Fruit fly (Drosophila melanogaster) whole organism, embryonic: ENCODE results near the gene CG3909.

Experiments
- Bdp1 ChIP-seq: fragments of 200-800 bp; sonication (Bioruptor generic); optimal IDR thresholded peaks from 3 replicates; lab custom pipeline; 2016; ENCODE audit warnings: missing biosample characterization, missing genetic modification characterization
- CG10274 ChIP-seq: fragments of 200-800 bp; sonication (Bioruptor generic); optimal IDR thresholded peaks from 3 replicates; lab custom pipeline; 2017; ENCODE audit warnings: missing biosample characterization, mild to moderate bottlenecking, missing genetic modification characterization
- CG11504 ChIP-seq: fragments of 200-800 bp; sonication (Bioruptor generic); optimal IDR thresholded peaks from 3 replicates; lab custom pipeline; 2019; ENCODE audit warnings: missing biosample characterization, mild to moderate bottlenecking, missing genetic modification characterization, moderate library complexity
- CG12659 ChIP-seq: fragments of 200-800 bp; sonication (Bioruptor generic); optimal IDR thresholded peaks from 3 replicates; lab custom pipeline; 2017; ENCODE audit warnings: mild to moderate bottlenecking, missing biosample characterization, missing genetic modification reagents, missing genetic modification characterization
- CG12942 ChIP-seq: fragments of 200-800 bp; sonication (Bioruptor generic); optimal IDR thresholded peaks from 3 replicates; lab custom pipeline; 2016; ENCODE audit warnings: missing biosample characterization, missing genetic modification characterization
- CG13424 ChIP-seq: fragments of 200-800 bp; sonication (Bioruptor generic); optimal IDR thresholded peaks from 2 replicates; lab custom pipeline; 2019; ENCODE audit warnings: missing biosample characterization, mild to moderate bottlenecking, missing genetic modification characterization, moderate library complexity
- CG15011 ChIP-seq: fragments of 200-800 bp; sonication (Bioruptor generic); optimal IDR thresholded peaks from 3 replicates; lab custom pipeline; 2018; ENCODE audit warnings: missing biosample characterization, mild to moderate bottlenecking, missing genetic modification characterization
- CG15514 ChIP-seq: fragments of 200-800 bp; sonication (Bioruptor generic); optimal IDR thresholded peaks from 3 replicates; lab custom pipeline; 2017; ENCODE audit warnings: missing biosample characterization, missing genetic modification characterization, mild to moderate bottlenecking, moderate library complexity, missing genetic modification reagents
- CG17359 ChIP-seq: fragments of 200-800 bp; sonication (Bioruptor generic); optimal IDR thresholded peaks from 3 replicates; lab custom pipeline; 2018; ENCODE audit warnings: missing biosample characterization, mild to moderate bottlenecking, missing genetic modification characterization, moderate library complexity
- CG18599 ChIP-seq: fragments of 200-800 bp; sonication (Bioruptor generic); optimal IDR thresholded peaks from 3 replicates; lab custom pipeline; 2017; ENCODE audit warnings: missing biosample characterization, missing genetic modification characterization, mild to moderate bottlenecking, moderate library complexity, missing genetic modification reagents
- CG2889 ChIP-seq: fragments of 200-800 bp; sonication (Bioruptor generic); IDR thresholded peaks from 3 replicates; pipeline ENCODE4 v1.3.6; 2022; ENCODE audit warnings: missing biosample characterization, missing genetic modification characterization
- CG32532 ChIP-seq: fragments of 200-800 bp; sonication (Bioruptor generic); IDR thresholded peaks from 2 replicates; pipeline ENCODE4 v1.3.6; 2022; ENCODE audit warnings: missing biosample characterization, missing genetic modification characterization
- CG33213 ChIP-seq: fragments of 200-800 bp; sonication (Bioruptor generic); optimal IDR thresholded peaks from 3 replicates; lab custom pipeline; 2016; ENCODE audit warnings: missing biosample characterization, missing genetic modification characterization
- CG34224 ChIP-seq: fragments of 200-800 bp; sonication (Bioruptor generic); IDR thresholded peaks from 3 replicates; pipeline ENCODE4 v1.3.6; 2022; ENCODE audit warnings: missing biosample characterization, missing genetic modification characterization; ENCODE audit not compliant: partially characterized antibody
- CG43689 ChIP-seq: fragments of 200-800 bp; sonication (Bioruptor generic); IDR thresholded peaks from 2 replicates; pipeline ENCODE4 v1.3.6; 2022; ENCODE audit warnings: missing biosample characterization, missing genetic modification characterization
- CG4707 ChIP-seq: fragments of 200-800 bp; sonication (Bioruptor generic); optimal IDR thresholded peaks from 2 replicates; lab custom pipeline; 2018; ENCODE audit warnings: missing biosample characterization, mild to moderate bottlenecking, missing genetic modification characterization, moderate library complexity
- CG9727 ChIP-seq: fragments of 200-800 bp; sonication (Bioruptor generic); optimal IDR thresholded peaks from 3 replicates; lab custom pipeline; 2017; ENCODE audit warnings: missing biosample characterization, mild to moderate bottlenecking, missing genetic modification characterization
- Dp ChIP-seq: fragments of 200-800 bp; sonication (Bioruptor generic); optimal IDR thresholded peaks from 2 replicates; lab custom pipeline; 2018; ENCODE audit warnings: missing biosample characterization, mild to moderate bottlenecking, missing genetic modification characterization, moderate library complexity
- Fer2 ChIP-seq: fragments of 200-800 bp; sonication (Bioruptor generic); optimal IDR thresholded peaks from 2 replicates; lab custom pipeline; 2018; ENCODE audit warnings: missing biosample characterization, mild to moderate bottlenecking, missing genetic modification characterization, moderate library complexity
- GATAe ChIP-seq: fragments of 200-800 bp; sonication (Bioruptor generic); conservative IDR thresholded peaks from 2 replicates; pipeline ENCODE4 v1.3.6; 2022; ENCODE audit warnings: missing biosample characterization, missing genetic modification characterization
- Gug ChIP-seq: fragments of 200-800 bp; sonication (Bioruptor generic); IDR thresholded peaks from 4 replicates; pipeline ENCODE4 v1.3.6; 2022; ENCODE audit warnings: missing biosample characterization, missing genetic modification characterization
- NC2α ChIP-seq: fragments of 200-800 bp; sonication (Bioruptor generic); optimal IDR thresholded peaks from 2 replicates; lab custom pipeline; 2016; ENCODE audit warnings: missing biosample characterization, missing genetic modification characterization
- NFAT ChIP-seq: fragments of 200-800 bp; sonication (Bioruptor generic); IDR thresholded peaks from 2 replicates; pipeline ENCODE4 v1.3.6; 2022; ENCODE audit warnings: missing biosample characterization, missing genetic modification characterization
- Neu2 ChIP-seq: fragments of 200-800 bp; sonication (Bioruptor generic); optimal IDR thresholded peaks from 3 replicates; lab custom pipeline; 2016; ENCODE audit warnings: missing biosample characterization, missing genetic modification characterization, borderline replicate concordance
- Oli ChIP-seq: fragments of 200-800 bp; sonication (Bioruptor generic); optimal IDR thresholded peaks from 2 replicates; lab custom pipeline; 2018; ENCODE audit warnings: missing biosample characterization, mild to moderate bottlenecking, missing genetic modification characterization, moderate library complexity
- Ravus ChIP-seq: fragments of 200-800 bp; sonication (Bioruptor generic); IDR thresholded peaks from 2 replicates; pipeline ENCODE4 v1.3.6; 2022; ENCODE audit warnings: missing biosample characterization, missing genetic modification characterization
- Ssrp ChIP-seq: fragments of 200-800 bp; sonication (Bioruptor generic); optimal IDR thresholded peaks from 2 replicates; lab custom pipeline; 2018; ENCODE audit warnings: missing biosample characterization, mild to moderate bottlenecking, missing genetic modification characterization, moderate library complexity
- Trl ChIP-seq, 3 experiments: fragments of >200 bp in 2 of 3; fragments of 200-800 bp in 1 of 3; sonication (Bioruptor generic) in 1 of 3; optimal IDR thresholded peaks; 2 replicates in 1 of 3; 3 replicates in 2 of 3; lab custom pipeline; 2016 to 2017; ENCODE audit warnings: missing biosample characterization in 1 of 3, missing genetic modification characterization in 1 of 3
- Xbp1 ChIP-seq: fragments of 200-800 bp; sonication (Bioruptor generic); optimal IDR thresholded peaks from 3 replicates; lab custom pipeline; 2016; ENCODE audit warnings: missing biosample characterization, mild to moderate bottlenecking, missing genetic modification characterization
- amos ChIP-seq: fragments of 200-800 bp; sonication (Bioruptor generic); IDR thresholded peaks from 2 replicates; pipeline ENCODE4 v1.3.6; 2022; ENCODE audit warnings: missing biosample characterization, missing genetic modification characterization; ENCODE audit not compliant: partially characterized antibody
- bab2 ChIP-seq: fragments of 200-800 bp; sonication (Bioruptor generic); optimal IDR thresholded peaks from 2 replicates; lab custom pipeline; 2016; ENCODE audit warnings: missing biosample characterization, missing genetic modification characterization
- cad ChIP-seq: fragments of >200 bp; optimal IDR thresholded peaks from 2 replicates; lab custom pipeline; 2017; ENCODE audit warnings: missing biosample characterization, missing genetic modification characterization
- crol ChIP-seq: fragments of 200-800 bp; sonication (Bioruptor generic); IDR thresholded peaks from 2 replicates; pipeline ENCODE4 v1.3.6; 2022; ENCODE audit warnings: missing biosample characterization, missing genetic modification characterization
- exex ChIP-seq: fragments of 200-800 bp; sonication (Bioruptor generic); optimal IDR thresholded peaks from 4 replicates; lab custom pipeline; 2018; ENCODE audit warnings: missing biosample characterization, mild to moderate bottlenecking, missing genetic modification characterization, moderate library complexity
- gcm2 ChIP-seq: fragments of 200-800 bp; sonication (Bioruptor generic); optimal IDR thresholded peaks from 2 replicates; lab custom pipeline; 2016; ENCODE audit warnings: missing biosample characterization, missing genetic modification characterization
- gem ChIP-seq: fragments of 200-800 bp; sonication (Bioruptor generic); optimal IDR thresholded peaks from 2 replicates; lab custom pipeline; 2019; ENCODE audit warnings: missing biosample characterization, mild to moderate bottlenecking, missing genetic modification characterization, moderate library complexity
- jumu ChIP-seq: fragments of 200-800 bp; sonication (Bioruptor generic); optimal IDR thresholded peaks from 3 replicates; lab custom pipeline; 2016; ENCODE audit warnings: missing biosample characterization, missing genetic modification characterization
- lbe ChIP-seq: fragments of 200-800 bp; sonication (Bioruptor generic); optimal IDR thresholded peaks from 2 replicates; lab custom pipeline; 2016; ENCODE audit warnings: missing biosample characterization, mild to moderate bottlenecking, missing genetic modification characterization
- mld ChIP-seq: fragments of 200-800 bp; sonication (Bioruptor generic); IDR thresholded peaks from 3 replicates; pipeline ENCODE4 v1.3.6; 2022; ENCODE audit warnings: missing biosample characterization, missing genetic modification characterization; ENCODE audit not compliant: partially characterized antibody
- nmo ChIP-seq: fragments of 200-800 bp; sonication (Bioruptor generic); optimal IDR thresholded peaks from 2 replicates; lab custom pipeline; 2018; ENCODE audit warnings: missing biosample characterization, mild to moderate bottlenecking, missing genetic modification characterization, moderate library complexity
- nom ChIP-seq: fragments of 200-800 bp; sonication (Bioruptor generic); optimal IDR thresholded peaks from 2 replicates; lab custom pipeline; 2017; ENCODE audit warnings: missing biosample characterization, missing genetic modification characterization, mild to moderate bottlenecking, moderate library complexity, missing genetic modification reagents
- pho ChIP-seq: fragments of 200-800 bp; sonication (Bioruptor generic); optimal IDR thresholded peaks from 2 replicates; lab custom pipeline; 2016; ENCODE audit warnings: missing biosample characterization, missing genetic modification characterization
- run ChIP-seq: fragments of 200-800 bp; sonication (Bioruptor generic); optimal IDR thresholded peaks from 3 replicates; lab custom pipeline; 2018; ENCODE audit warnings: missing biosample characterization, mild to moderate bottlenecking, missing genetic modification characterization
- sens-2 ChIP-seq: fragments of 200-800 bp; sonication (Bioruptor generic); IDR thresholded peaks from 2 replicates; pipeline ENCODE4 v1.3.6; 2022; ENCODE audit warnings: missing biosample characterization, missing genetic modification characterization
- sisA ChIP-seq: fragments of 200-800 bp; sonication (Bioruptor generic); IDR thresholded peaks from 2 replicates; pipeline ENCODE4 v1.3.6; 2022; ENCODE audit warnings: missing biosample characterization, missing genetic modification characterization
- wek ChIP-seq: fragments of 200-800 bp; sonication (Bioruptor generic); optimal IDR thresholded peaks from 3 replicates; lab custom pipeline; 2018; ENCODE audit warnings: missing biosample characterization, mild to moderate bottlenecking, missing genetic modification characterization, moderate library complexity
- zf30C ChIP-seq: fragments of 200-800 bp; sonication (Bioruptor generic); optimal IDR thresholded peaks from 3 replicates; lab custom pipeline; 2018; ENCODE audit warnings: missing biosample characterization, mild to moderate bottlenecking, missing genetic modification characterization
- zfh2 ChIP-seq: fragments of 200-800 bp; sonication (Bioruptor generic); optimal IDR thresholded peaks from 2 replicates; lab custom pipeline; 2016; ENCODE audit warnings: missing biosample characterization, missing genetic modification characterization

Gene CG3909

DNA sequence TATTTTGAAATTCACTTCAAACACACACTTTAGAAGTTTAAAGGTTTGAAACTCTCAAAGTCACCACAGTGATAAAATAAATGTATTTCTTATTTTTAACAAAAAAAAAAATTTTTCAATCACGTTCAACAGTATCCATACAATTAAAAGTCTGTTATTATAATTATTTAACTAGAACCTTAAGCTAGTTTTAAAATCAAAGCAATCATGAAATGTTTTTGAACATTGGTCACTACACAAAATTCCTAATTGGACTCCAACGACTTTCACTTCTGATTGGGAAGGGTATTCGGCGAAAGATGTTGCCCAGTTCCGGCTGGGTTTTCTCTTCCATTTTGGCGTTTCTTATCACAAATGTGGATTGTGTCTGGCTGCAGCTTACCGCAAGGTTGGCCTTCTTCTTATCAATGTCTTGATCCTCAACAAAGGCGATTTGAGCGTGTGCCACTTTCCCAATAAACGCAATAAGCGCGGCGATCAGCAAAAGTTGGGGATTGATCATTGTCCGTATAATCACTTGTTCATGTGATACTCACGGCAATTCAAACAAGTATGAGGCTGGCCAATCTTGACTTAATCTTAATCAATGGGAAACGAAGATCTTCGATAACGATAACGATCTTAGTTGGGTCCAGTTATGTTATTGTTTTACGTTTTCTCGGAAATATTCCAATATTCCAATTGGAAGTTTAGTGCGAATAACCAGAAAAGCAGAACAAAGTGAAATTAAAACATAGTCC is 5.1 kb downstream of the CG3909 start (continued):
- TF ChIP-seq sisA (GFP tag; lab: Robert Waterston, UW) (peak; percentile 26), NFAT (GFP tag; lab: Robert Waterston, UW) (no peak), CG12942 (no peak), crol (GFP tag; lab: Robert Waterston, UW) (no peak), CG2889 (GFP tag; lab: Robert Waterston, UW) (0 out of 3 replicates have a peak, but pooled peaks have one; percentile 21), CG32532 (GFP tag; lab: Robert Waterston, UW) (no peak), zfh2 (GFP tag; lab: Kevin White, UChicago) (peak; percentile 7), CG9727 (peak; percentile 35), wek (GFP tag; lab: Kevin White, UChicago) (no peak), Ravus (GFP tag; lab: Robert Waterston, UW) (no peak), CG34224 (no peak; the same call in 2 of the 3 replicates), CG11504 (tag; lab: Kevin White, UChicago) (peak; percentile 74), run (tag; lab: Kevin White, UChicago) (no peak), Gug (no peak), CG13424 (peak; percentile 63), gem (tag; lab: Kevin White, UChicago) (no peak), Ssrp (tag; lab: Kevin White, UChicago) (peak; percentile 57), bab2 (no peak), CG12659 (peak; percentile 48), nom (GFP tag; lab: Kevin White, UChicago) (no peak), CG17359 (tag; lab: Kevin White, UChicago) (peak; percentile 22), Xbp1 (GFP tag; lab: Kevin White, UChicago) (peak; percentile 19), Oli (tag; lab: Kevin White, UChicago) (peak; percentile 64), CG18599 (peak; percentile 46), nmo (GFP tag; lab: Kevin White, UChicago) (peak; percentile 45), Fer2 (no peak)

DNA sequence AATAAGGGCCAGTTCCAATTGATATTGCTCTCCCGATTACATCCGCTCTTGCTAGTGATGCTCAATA is 5.5 kb downstream of the CG3909 start, which contains the start of gene CG12811:
Gene CG12811, minus strand, starts transcription at position 23 of the 67 bp plus-strand sequence.
- TF ChIP-seq wek (GFP tag; lab: Kevin White, UChicago), result no peak
- no peak for TF ChIP-seq Neu2 (GFP tag; lab: Kevin White, UChicago)
- TF ChIP-seq Dp, result no peak
- TF ChIP-seq Trl (optimal IDR thresholded peaks at IDR 0.05; lab: Kevin White, UChicago), result peak in 1 of 2 experiments; percentile 43
- TF ChIP-seq Trl (GFP tag; optimal IDR thresholded peaks at IDR 0.05; lab: Kevin White, UChicago), result no peak
- TF ChIP-seq cad (GFP tag; lab: Kevin White, UChicago), result no peak

DNA sequence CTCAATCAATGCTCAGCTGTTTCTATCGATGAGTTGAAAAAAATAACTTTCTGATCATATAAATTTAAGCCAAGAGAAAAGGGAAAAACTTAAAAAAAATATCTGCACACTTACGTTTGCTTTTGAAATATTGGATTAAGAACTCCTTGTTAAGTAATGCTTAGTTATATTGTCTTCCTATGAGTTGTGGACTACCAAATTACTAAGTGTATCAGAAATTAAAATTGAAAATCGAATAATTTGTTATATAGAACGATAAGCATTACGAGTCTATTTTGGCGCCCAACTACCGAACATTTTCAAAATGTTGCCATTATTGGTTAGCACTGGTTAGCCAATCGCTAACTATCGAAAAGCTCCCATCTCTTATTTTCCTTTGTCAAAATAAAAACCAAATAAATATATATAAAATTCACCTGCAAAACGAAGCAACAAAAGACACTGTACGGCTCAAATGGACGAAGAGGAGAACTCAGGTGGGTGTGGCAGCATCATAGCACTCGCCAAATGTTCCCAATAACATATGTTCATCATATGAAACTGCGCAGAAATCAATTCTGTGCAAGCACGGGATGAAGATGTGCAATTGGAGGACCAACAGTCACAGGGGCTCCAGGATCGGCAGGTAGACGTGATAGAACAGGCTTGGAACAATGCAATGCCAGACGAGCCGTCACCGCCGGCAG is 5.9 kb downstream of the CG3909 start, which contains the start of gene ohgt:
Gene ohgt, plus strand, starts transcription at position 358 of the 686 bp plus-strand sequence.
- TF ChIP-seq sens-2 (GFP tag; lab: Robert Waterston, UW) (no peak), exex (tag; lab: Kevin White, UChicago) (no peak), CG10274 (GFP tag; lab: Kevin White, UChicago) (no peak), CG33213 (no peak), CG43689 (GFP tag; lab: Robert Waterston, UW) (no peak), mld (GFP tag; lab: Robert Waterston, UW) (no peak), NC2α (GFP tag; lab: Kevin White, UChicago) (no peak), Bdp1 (GFP tag; lab: Kevin White, UChicago) (no peak), zf30C (no peak), gcm2 (GFP tag; lab: Kevin White, UChicago) (no peak), CG15011 (no peak), lbe (GFP tag; lab: Kevin White, UChicago) (no peak), GATAe (no peak), jumu (GFP tag; lab: Kevin White, UChicago) (no peak), pho (peak; percentile 14), amos (GFP tag; lab: Robert Waterston, UW) (peak; percentile 29; the same call in 1 of the 2 replicates), CG15514 (GFP tag; lab: Kevin White, UChicago) (peak; percentile 54), CG4707 (no peak)
